Fruit fly (Drosophila melanogaster) whole organism, prepupa: ENCODE data around the gene CG4053.

Experiments
- Blimp-1 ChIP-seq: fragments of 200-800 bp; sonication (Bioruptor generic); optimal IDR thresholded peaks from 3 replicates; lab custom pipeline; 2017; ENCODE audit warnings: missing biosample characterization, missing genetic modification characterization, mild to moderate bottlenecking, moderate library complexity, missing genetic modification reagents
- CG10631 ChIP-seq: fragments of 200-800 bp; sonication (Bioruptor generic); optimal IDR thresholded peaks from 2 replicates; lab custom pipeline; 2016; ENCODE audit warnings: missing biosample characterization, missing genetic modification characterization
- CG11294 ChIP-seq: fragments of 200-800 bp; sonication (Bioruptor generic); IDR thresholded peaks from 2 replicates; pipeline ENCODE4 v1.3.6; 2022; ENCODE audit warnings: missing biosample characterization, missing genetic modification characterization
- CG11902 ChIP-seq: fragments of 200-800 bp; sonication (Bioruptor generic); optimal IDR thresholded peaks from 3 replicates; lab custom pipeline; 2016; ENCODE audit warnings: missing biosample characterization, missing genetic modification characterization
- CG15336 ChIP-seq: fragments of 200-800 bp; sonication (Bioruptor generic); IDR thresholded peaks from 2 replicates; pipeline ENCODE4 v1.3.6; 2022; ENCODE audit warnings: missing biosample characterization, missing genetic modification characterization
- CG3032 ChIP-seq: fragments of 200-800 bp; optimal IDR thresholded peaks from 2 replicates; lab custom pipeline; 2019; ENCODE audit warnings: missing biosample characterization, mild to moderate bottlenecking, missing genetic modification characterization, moderate library complexity
- CG31627 ChIP-seq: fragments of 200-800 bp; sonication (Bioruptor generic); optimal IDR thresholded peaks from 3 replicates; lab custom pipeline; 2016; ENCODE audit warnings: missing biosample characterization, missing genetic modification characterization
- CG32006 ChIP-seq: fragments of 200-800 bp; sonication (Bioruptor generic); optimal IDR thresholded peaks from 3 replicates; lab custom pipeline; 2017; ENCODE audit warnings: missing biosample characterization, mild to moderate bottlenecking, missing genetic modification characterization
- CG34406 ChIP-seq: fragments of 200-800 bp; sonication (Bioruptor generic); optimal IDR thresholded peaks from 3 replicates; lab custom pipeline; 2016; ENCODE audit warnings: missing biosample characterization, missing genetic modification characterization
- CG4318 ChIP-seq: fragments of 200-800 bp; sonication (Bioruptor generic); optimal IDR thresholded peaks from 3 replicates; lab custom pipeline; 2017; ENCODE audit warnings: missing biosample characterization, mild to moderate bottlenecking, missing genetic modification characterization
- CG6276 ChIP-seq: fragments of 200-800 bp; sonication (Bioruptor generic); optimal IDR thresholded peaks from 2 replicates; lab custom pipeline; 2017; ENCODE audit warnings: missing biosample characterization, mild to moderate bottlenecking, missing genetic modification characterization
- CG6792 ChIP-seq: fragments of 200-800 bp; sonication (Bioruptor generic); optimal IDR thresholded peaks from 3 replicates; lab custom pipeline; 2016; ENCODE audit warnings: missing biosample characterization, missing genetic modification characterization
- CG6854 ChIP-seq: fragments of 200-800 bp; sonication (Bioruptor generic); optimal IDR thresholded peaks from 2 replicates; lab custom pipeline; 2017; ENCODE audit warnings: missing biosample characterization, mild to moderate bottlenecking, missing genetic modification characterization
- CG8319 ChIP-seq: fragments of 200-800 bp; sonication (Bioruptor generic); optimal IDR thresholded peaks from 3 replicates; lab custom pipeline; 2016; ENCODE audit warnings: missing biosample characterization, missing genetic modification characterization
- CG8632 ChIP-seq: fragments of 200-800 bp; sonication (Bioruptor generic); optimal IDR thresholded peaks from 3 replicates; lab custom pipeline; 2016; ENCODE audit warnings: missing biosample characterization, missing genetic modification characterization
- CG9139 ChIP-seq: fragments of 200-800 bp; sonication (Bioruptor generic); optimal IDR thresholded peaks from 3 replicates; lab custom pipeline; 2017; ENCODE audit warnings: missing biosample characterization, mild to moderate bottlenecking, missing genetic modification characterization
- Eip78C ChIP-seq: fragments of 200-800 bp; sonication (Bioruptor generic); peaks from one replicate; lab custom pipeline; 2016; ENCODE audit warnings: missing biosample characterization, missing genetic modification characterization
- Eip93F ChIP-seq: fragments of 200-800 bp; sonication (Bioruptor generic); optimal IDR thresholded peaks from 2 replicates; lab custom pipeline; 2016; ENCODE audit warnings: missing biosample characterization, mild to moderate bottlenecking, missing genetic modification characterization
- Ets21C ChIP-seq: fragments of 200-800 bp; sonication (Bioruptor generic); optimal IDR thresholded peaks from 3 replicates; lab custom pipeline; 2016; ENCODE audit warnings: missing biosample characterization, missing genetic modification characterization
- Ets96B ChIP-seq: fragments of 200-800 bp; optimal IDR thresholded peaks from 2 replicates; lab custom pipeline; 2019; ENCODE audit warnings: missing biosample characterization, mild to moderate bottlenecking, missing genetic modification characterization, moderate library complexity
- Hr38 ChIP-seq: sonication (Bioruptor generic); optimal IDR thresholded peaks from 2 replicates; lab custom pipeline; 2016; ENCODE audit warnings: missing biosample characterization, missing genetic modification characterization
- Hr39 ChIP-seq: fragments of 200-800 bp; sonication (Bioruptor generic); optimal IDR thresholded peaks from 2 replicates; lab custom pipeline; 2016; ENCODE audit warnings: missing biosample characterization, missing genetic modification characterization
- Hr4 ChIP-seq: fragments of 200-800 bp; sonication (Bioruptor generic); optimal IDR thresholded peaks from 3 replicates; lab custom pipeline; 2016; ENCODE audit warnings: missing biosample characterization, missing genetic modification characterization
- Met ChIP-seq: fragments of 200-800 bp; sonication (Bioruptor generic); optimal IDR thresholded peaks from 3 replicates; lab custom pipeline; 2016; ENCODE audit warnings: missing biosample characterization, missing genetic modification characterization
- OdsH ChIP-seq: fragments of 200-800 bp; sonication (Bioruptor generic); optimal IDR thresholded peaks from 3 replicates; lab custom pipeline; 2016; ENCODE audit warnings: missing biosample characterization, missing genetic modification characterization
- Smox ChIP-seq: fragments of 200-800 bp; sonication (Bioruptor generic); optimal IDR thresholded peaks from 3 replicates; lab custom pipeline; 2016; ENCODE audit warnings: missing biosample characterization, missing genetic modification characterization
- Sox102F ChIP-seq: fragments of 200-800 bp; sonication (Bioruptor generic); optimal IDR thresholded peaks from 2 replicates; lab custom pipeline; 2016; ENCODE audit warnings: missing biosample characterization, mild to moderate bottlenecking, missing genetic modification characterization
- Sox14 ChIP-seq: fragments of 200-800 bp; sonication (Bioruptor generic); optimal IDR thresholded peaks from 3 replicates; lab custom pipeline; 2016; ENCODE audit warnings: missing biosample characterization, missing genetic modification characterization
- acj6 ChIP-seq: fragments of 200-800 bp; sonication (Bioruptor generic); optimal IDR thresholded peaks from 3 replicates; lab custom pipeline; 2016; ENCODE audit warnings: missing biosample characterization, missing genetic modification characterization
- cyc ChIP-seq: fragments of 200-800 bp; sonication (Bioruptor generic); optimal IDR thresholded peaks from 3 replicates; lab custom pipeline; 2016; ENCODE audit warnings: missing biosample characterization, missing genetic modification characterization
- dsx ChIP-seq: fragments of 200-800 bp; optimal IDR thresholded peaks from 3 replicates; lab custom pipeline; 2019; ENCODE audit warnings: missing biosample characterization, mild to moderate bottlenecking, missing genetic modification characterization, moderate library complexity; ENCODE audit not compliant: poor library complexity, severe bottlenecking
- esn ChIP-seq: fragments of 200-800 bp; sonication (Bioruptor generic); optimal IDR thresholded peaks from 2 replicates; lab custom pipeline; 2016; ENCODE audit warnings: missing biosample characterization, mild to moderate bottlenecking, missing genetic modification characterization, moderate library complexity
- fd85E ChIP-seq: fragments of 200-800 bp; sonication (Bioruptor generic); optimal IDR thresholded peaks from 3 replicates; lab custom pipeline; 2016; ENCODE audit warnings: missing biosample characterization, missing genetic modification characterization
- fkh ChIP-seq: fragments of 200-800 bp; sonication (Bioruptor generic); optimal IDR thresholded peaks from 3 replicates; lab custom pipeline; 2017; ENCODE audit warnings: missing biosample characterization, mild to moderate bottlenecking, missing genetic modification characterization, moderate library complexity
- lz ChIP-seq: fragments of 200-800 bp; sonication (Bioruptor generic); optimal IDR thresholded peaks from 3 replicates; lab custom pipeline; 2016; ENCODE audit warnings: missing biosample characterization, missing genetic modification characterization
- net ChIP-seq: fragments of 200-800 bp; sonication (Bioruptor generic); optimal IDR thresholded peaks from 3 replicates; lab custom pipeline; 2016; ENCODE audit warnings: missing biosample characterization, missing genetic modification characterization
- pdm3 ChIP-seq: fragments of 200-800 bp; sonication (Bioruptor generic); optimal IDR thresholded peaks from 3 replicates; lab custom pipeline; 2016; ENCODE audit warnings: missing biosample characterization, missing genetic modification characterization
- salr ChIP-seq, 2 experiments: fragments of 200-800 bp; sonication (Bioruptor generic); optimal IDR thresholded peaks; 3 replicates each; lab custom pipeline; 2016 to 2018; ENCODE audit warnings: missing biosample characterization in 2 of 2, missing genetic modification characterization in 2 of 2, mild to moderate bottlenecking in 1 of 2
- spab ChIP-seq: fragments of 200-800 bp; sonication (Bioruptor generic); optimal IDR thresholded peaks from 2 replicates; lab custom pipeline; 2017; ENCODE audit warnings: missing biosample characterization, mild to moderate bottlenecking, missing genetic modification characterization, missing genetic modification reagents
- ss ChIP-seq, 2 experiments: fragments of 200-800 bp; sonication (Bioruptor generic); optimal IDR thresholded peaks; 2 replicates in 1 of 2; 3 replicates in 1 of 2; lab custom pipeline; 2017 to 2018; ENCODE audit warnings: mild to moderate bottlenecking in 2 of 2, missing biosample characterization in 2 of 2, missing genetic modification characterization in 2 of 2, moderate library complexity in 1 of 2
- svp ChIP-seq: fragments of 200-800 bp; sonication (Bioruptor generic); peaks from one replicate; lab custom pipeline; 2016; ENCODE audit warnings: missing biosample characterization, missing genetic modification characterization
- topi ChIP-seq: fragments of 200-800 bp; sonication (Bioruptor generic); optimal IDR thresholded peaks from 3 replicates; lab custom pipeline; 2016; ENCODE audit warnings: missing biosample characterization, missing genetic modification characterization

Gene CG4053

DNA sequence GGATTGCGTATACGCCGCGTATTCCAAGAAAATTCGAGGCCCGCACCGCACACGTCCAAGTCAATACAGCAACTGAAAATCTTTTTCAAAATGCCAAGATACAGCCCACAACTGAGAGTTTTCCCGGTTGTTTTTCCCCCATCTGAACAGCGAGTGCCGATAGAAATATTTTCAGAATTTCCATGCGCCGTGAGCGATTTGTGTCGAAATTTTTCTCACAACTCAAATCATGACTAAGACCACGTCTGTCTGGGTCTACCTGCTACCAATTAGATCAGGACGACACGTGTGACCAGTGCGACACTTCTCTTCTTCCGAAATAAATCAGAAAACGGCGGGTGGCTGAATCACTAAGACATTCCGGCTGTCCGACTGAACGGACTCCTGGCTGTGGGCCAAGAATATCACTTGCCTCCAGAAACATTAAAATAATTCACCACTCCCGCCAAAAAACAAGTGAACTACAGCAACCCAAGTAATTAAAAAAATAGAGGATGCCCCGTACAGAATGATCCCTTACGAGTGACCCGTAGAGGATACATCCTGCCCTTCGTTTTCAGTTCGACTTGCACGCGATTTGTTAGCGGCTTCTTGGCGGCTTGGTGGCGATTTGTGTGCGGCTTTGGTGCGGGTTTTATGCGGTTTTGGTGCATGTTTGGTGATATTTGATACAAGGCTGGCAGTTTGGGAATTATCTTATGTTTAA is 6.5 kb downstream of the CG4053 start, which contains the start of gene cher:
cher (minus strand) TSS at position 51 of the 706 bp plus-strand sequence.
- TF ChIP-seq CG34406 (GFP tag; lab: Kevin White, UChicago) (no peak), spab (GFP tag; lab: Kevin White, UChicago) (no peak), topi (no peak), Hr38 (GFP tag; lab: Kevin White, UChicago) (no peak), CG9139 (GFP tag; lab: Kevin White, UChicago) (no peak), esn (GFP tag; lab: Kevin White, UChicago) (no peak), Eip78C (GFP tag; lab: Kevin White, UChicago) (no peak), CG4318 (GFP tag; lab: Kevin White, UChicago) (no peak), Eip93F (GFP tag; lab: Kevin White, UChicago) (no peak), Smox (GFP tag; lab: Kevin White, UChicago) (no peak), Ets96B (tag; lab: Kevin White, UChicago) (no peak), fd85E (GFP tag; lab: Kevin White, UChicago) (no peak)

DNA sequence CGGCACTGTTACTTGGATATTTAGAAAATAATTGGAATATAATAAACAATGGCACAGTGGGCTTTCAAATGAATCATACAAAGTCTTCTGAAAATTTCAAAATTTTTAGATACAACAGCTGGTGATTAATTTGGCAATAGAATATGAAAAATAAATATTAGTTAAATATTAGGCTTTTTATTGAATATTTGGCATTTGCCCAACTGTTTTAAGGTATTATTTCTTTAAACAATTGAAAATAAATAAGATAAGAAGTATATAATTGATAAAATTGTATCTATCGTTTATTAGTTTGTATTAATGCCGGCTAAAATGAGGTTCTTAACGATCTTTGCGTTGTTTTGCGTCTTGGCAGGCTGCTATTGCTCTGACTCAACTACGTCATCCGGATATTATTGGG is 7.8 kb downstream of the CG4053 start, which contains the start of gene CG45079:
CG45079 (plus strand) TSS at position 301 of the 400 bp plus-strand sequence.
- TF ChIP-seq svp (GFP tag; lab: Kevin White, UChicago) (no peak), CG8319 (GFP tag; lab: Kevin White, UChicago) (no peak), CG6854 (no peak), lz (GFP tag; lab: Kevin White, UChicago) (no peak), Sox14 (GFP tag; lab: Kevin White, UChicago) (no peak), OdsH (GFP tag; lab: Kevin White, UChicago) (no peak), Ets96B (tag; lab: Kevin White, UChicago) (no peak), Ets21C (GFP tag; lab: Kevin White, UChicago) (no peak), CG6276 (GFP tag; lab: Kevin White, UChicago) (no peak), dsx (GFP tag; lab: Kevin White, UChicago) (no peak)

DNA sequence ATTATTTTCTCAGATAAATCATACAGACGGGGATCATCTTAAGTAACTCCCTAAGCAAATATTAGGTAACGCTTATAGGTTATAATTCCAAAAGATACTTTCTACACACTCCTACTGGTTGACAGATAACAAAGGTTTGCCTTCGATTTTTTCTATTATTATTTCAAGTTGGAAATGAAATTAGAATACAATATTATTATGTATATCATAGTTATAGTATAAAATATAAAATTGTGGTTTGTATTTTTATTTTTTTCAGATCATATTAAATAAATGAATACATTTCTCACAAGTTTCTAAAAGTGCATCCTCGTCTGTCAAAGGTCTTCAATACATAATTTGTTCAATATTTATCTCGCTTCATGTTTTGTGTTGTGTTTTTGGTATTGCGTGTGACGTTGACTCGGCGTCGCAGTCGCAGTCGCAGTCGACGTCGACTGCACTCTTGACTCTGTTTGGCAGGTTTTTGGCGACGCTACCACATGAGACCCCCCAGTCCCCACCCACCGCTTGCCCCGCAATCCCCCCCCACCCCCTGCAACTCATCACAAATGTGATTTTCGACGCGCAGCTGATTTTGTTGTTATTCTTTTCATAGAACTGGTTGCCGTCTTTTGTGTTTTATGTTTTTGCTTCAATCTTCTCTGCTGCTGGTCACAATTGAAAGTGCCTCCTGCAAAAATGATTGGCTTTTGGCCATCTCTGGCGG is 9.0 kb downstream of the CG4053 start:
- TF ChIP-seq CG6792 (GFP tag; lab: Kevin White, UChicago) = peak; percentile 40
- TF ChIP-seq Sox102F (GFP tag; lab: Kevin White, UChicago) = peak; percentile 49
- peak; percentile 88 for TF ChIP-seq svp (GFP tag; lab: Kevin White, UChicago)
- TF ChIP-seq spab (GFP tag; lab: Kevin White, UChicago) = no peak
- TF ChIP-seq CG11294 (GFP tag; lab: Robert Waterston, UW) = peak; percentile 13; the same call in 1 of the 2 replicates
- peak; percentile 33 for TF ChIP-seq OdsH (GFP tag; lab: Kevin White, UChicago)
- TF ChIP-seq Eip93F (GFP tag; lab: Kevin White, UChicago) = no peak
- TF ChIP-seq CG6854 = no peak
- TF ChIP-seq ss (GFP tag; optimal IDR thresholded peaks at IDR 0.05; lab: Kevin White, UChicago) = no peak
- peak; percentile 22 for TF ChIP-seq CG31627 (GFP tag; lab: Kevin White, UChicago)
- no peak for TF ChIP-seq pdm3 (GFP tag; lab: Kevin White, UChicago)
- TF ChIP-seq CG8319 (GFP tag; lab: Kevin White, UChicago) = no peak
- TF ChIP-seq CG4318 (GFP tag; lab: Kevin White, UChicago) = peak; percentile 12
- TF ChIP-seq fkh = no peak
- peak; percentile 56 for TF ChIP-seq Smox (GFP tag; lab: Kevin White, UChicago)
- peak; percentile 64 for TF ChIP-seq CG34406 (GFP tag; lab: Kevin White, UChicago)
- no peak for TF ChIP-seq CG11902 (GFP tag; lab: Kevin White, UChicago)
- TF ChIP-seq CG3032 (tag; lab: Kevin White, UChicago) = no peak
- peak; percentile 29 for TF ChIP-seq Hr4
- peak; percentile 15 for TF ChIP-seq Sox14 (GFP tag; lab: Kevin White, UChicago)
- TF ChIP-seq CG6276 (GFP tag; lab: Kevin White, UChicago) = peak; percentile 25
- peak; percentile 25 for TF ChIP-seq CG8632 (GFP tag; lab: Kevin White, UChicago)
- peak; percentile 2 for TF ChIP-seq cyc (GFP tag; lab: Kevin White, UChicago)
- TF ChIP-seq CG10631 (GFP tag; lab: Kevin White, UChicago) = peak; percentile 6
- no peak for TF ChIP-seq esn (GFP tag; lab: Kevin White, UChicago)
- TF ChIP-seq Ets21C (GFP tag; lab: Kevin White, UChicago) = peak; percentile 22
- TF ChIP-seq acj6 (GFP tag; lab: Kevin White, UChicago) = peak; percentile 49
- TF ChIP-seq CG15336 = peak; percentile 58
- TF ChIP-seq CG32006 (GFP tag; lab: Kevin White, UChicago) = peak; percentile 57
- TF ChIP-seq Hr39 (GFP tag; lab: Kevin White, UChicago) = peak; percentile 35
- TF ChIP-seq net (GFP tag; lab: Kevin White, UChicago) = peak; percentile 13
- peak; percentile 64 for TF ChIP-seq Met (GFP tag; lab: Kevin White, UChicago)
- TF ChIP-seq Blimp-1 (GFP tag; lab: Kevin White, UChicago) = peak; percentile 27
- no peak for TF ChIP-seq salr (GFP tag; optimal IDR thresholded peaks at IDR 0.05; lab: Kevin White, UChicago)
- TF ChIP-seq lz (GFP tag; lab: Kevin White, UChicago) = peak; percentile 37
